Fruit fly (Drosophila melanogaster) whole organism, prepupa: ENCODE data around the gene fh.

Source experiments
- Blimp-1 ChIP-seq: fragments of 200-800 bp; sonication (Bioruptor generic); optimal IDR thresholded peaks from 3 replicates; lab custom pipeline; 2017; ENCODE audit warnings: missing biosample characterization, missing genetic modification characterization, mild to moderate bottlenecking, moderate library complexity, missing genetic modification reagents
- CG10669 ChIP-seq: fragments of 200-800 bp; sonication (Bioruptor generic); optimal IDR thresholded peaks from 3 replicates; lab custom pipeline; 2018; ENCODE audit warnings: missing biosample characterization, mild to moderate bottlenecking, missing genetic modification characterization, moderate library complexity
- CG11762 ChIP-seq: fragments of 200-800 bp; sonication (Bioruptor generic); optimal IDR thresholded peaks from 3 replicates; lab custom pipeline; 2016; ENCODE audit warnings: missing biosample characterization, missing genetic modification characterization; ENCODE audit not compliant: insufficient read depth
- CG11902 ChIP-seq: fragments of 200-800 bp; sonication (Bioruptor generic); optimal IDR thresholded peaks from 3 replicates; lab custom pipeline; 2016; ENCODE audit warnings: missing biosample characterization, missing genetic modification characterization
- CG15336 ChIP-seq: fragments of 200-800 bp; sonication (Bioruptor generic); IDR thresholded peaks from 2 replicates; pipeline ENCODE4 v1.3.6; 2022; ENCODE audit warnings: missing biosample characterization, missing genetic modification characterization
- CG1621 ChIP-seq: fragments of 200-800 bp; sonication (Bioruptor generic); optimal IDR thresholded peaks from 3 replicates; lab custom pipeline; 2018; ENCODE audit warnings: missing biosample characterization, mild to moderate bottlenecking, missing genetic modification characterization
- CG16779 ChIP-seq: fragments of 200-800 bp; sonication (Bioruptor generic); optimal IDR thresholded peaks from 3 replicates; lab custom pipeline; 2017; ENCODE audit warnings: missing biosample characterization, mild to moderate bottlenecking, missing genetic modification characterization
- CG32006 ChIP-seq: fragments of 200-800 bp; sonication (Bioruptor generic); optimal IDR thresholded peaks from 3 replicates; lab custom pipeline; 2017; ENCODE audit warnings: missing biosample characterization, mild to moderate bottlenecking, missing genetic modification characterization
- CG34406 ChIP-seq: fragments of 200-800 bp; sonication (Bioruptor generic); optimal IDR thresholded peaks from 3 replicates; lab custom pipeline; 2016; ENCODE audit warnings: missing biosample characterization, missing genetic modification characterization
- CG6163 ChIP-seq: fragments of 200-800 bp; sonication (Bioruptor generic); IDR thresholded peaks from 3 replicates; pipeline ENCODE4 v1.3.6; 2022; ENCODE audit warnings: missing biosample characterization, missing genetic modification characterization
- CG6276 ChIP-seq: fragments of 200-800 bp; sonication (Bioruptor generic); optimal IDR thresholded peaks from 2 replicates; lab custom pipeline; 2017; ENCODE audit warnings: missing biosample characterization, mild to moderate bottlenecking, missing genetic modification characterization
- CG6808 ChIP-seq: fragments of 200-800 bp; sonication (Bioruptor generic); optimal IDR thresholded peaks from 3 replicates; lab custom pipeline; 2017; ENCODE audit warnings: missing biosample characterization, missing genetic modification characterization, mild to moderate bottlenecking, moderate library complexity, missing genetic modification reagents
- CG6854 ChIP-seq: fragments of 200-800 bp; sonication (Bioruptor generic); optimal IDR thresholded peaks from 2 replicates; lab custom pipeline; 2017; ENCODE audit warnings: missing biosample characterization, mild to moderate bottlenecking, missing genetic modification characterization
- CG8119 ChIP-seq: fragments of 200-800 bp; sonication (Bioruptor generic); IDR thresholded peaks from 3 replicates; pipeline ENCODE4 v1.3.6; 2022; ENCODE audit warnings: missing biosample characterization, missing genetic modification characterization
- CG8319 ChIP-seq: fragments of 200-800 bp; sonication (Bioruptor generic); optimal IDR thresholded peaks from 3 replicates; lab custom pipeline; 2016; ENCODE audit warnings: missing biosample characterization, missing genetic modification characterization
- CG9139 ChIP-seq: fragments of 200-800 bp; sonication (Bioruptor generic); optimal IDR thresholded peaks from 3 replicates; lab custom pipeline; 2017; ENCODE audit warnings: missing biosample characterization, mild to moderate bottlenecking, missing genetic modification characterization
- Eip75B ChIP-seq: fragments of 200-800 bp; sonication (Bioruptor generic); optimal IDR thresholded peaks from 3 replicates; lab custom pipeline; 2016; ENCODE audit warnings: missing biosample characterization, missing genetic modification characterization
- Eip78C ChIP-seq: fragments of 200-800 bp; sonication (Bioruptor generic); peaks from one replicate; lab custom pipeline; 2016; ENCODE audit warnings: missing biosample characterization, missing genetic modification characterization
- Eip93F ChIP-seq: fragments of 200-800 bp; sonication (Bioruptor generic); optimal IDR thresholded peaks from 2 replicates; lab custom pipeline; 2016; ENCODE audit warnings: missing biosample characterization, mild to moderate bottlenecking, missing genetic modification characterization
- Ets96B ChIP-seq: fragments of 200-800 bp; optimal IDR thresholded peaks from 2 replicates; lab custom pipeline; 2019; ENCODE audit warnings: missing biosample characterization, mild to moderate bottlenecking, missing genetic modification characterization, moderate library complexity
- Gug ChIP-seq: fragments of 200-800 bp; sonication (Bioruptor generic); IDR thresholded peaks from 2 replicates; pipeline ENCODE4 v1.3.6; 2022; ENCODE audit warnings: missing biosample characterization, missing genetic modification characterization
- Hr39 ChIP-seq: fragments of 200-800 bp; sonication (Bioruptor generic); optimal IDR thresholded peaks from 2 replicates; lab custom pipeline; 2016; ENCODE audit warnings: missing biosample characterization, missing genetic modification characterization
- Lpt ChIP-seq: fragments of 200-800 bp; sonication (Bioruptor generic); optimal IDR thresholded peaks from 3 replicates; lab custom pipeline; 2016; ENCODE audit warnings: missing biosample characterization, missing genetic modification characterization
- Met ChIP-seq: fragments of 200-800 bp; sonication (Bioruptor generic); optimal IDR thresholded peaks from 3 replicates; lab custom pipeline; 2016; ENCODE audit warnings: missing biosample characterization, missing genetic modification characterization
- Smox ChIP-seq: fragments of 200-800 bp; sonication (Bioruptor generic); optimal IDR thresholded peaks from 3 replicates; lab custom pipeline; 2016; ENCODE audit warnings: missing biosample characterization, missing genetic modification characterization
- Sox102F ChIP-seq: fragments of 200-800 bp; sonication (Bioruptor generic); optimal IDR thresholded peaks from 2 replicates; lab custom pipeline; 2016; ENCODE audit warnings: missing biosample characterization, mild to moderate bottlenecking, missing genetic modification characterization
- Sox14 ChIP-seq: fragments of 200-800 bp; sonication (Bioruptor generic); optimal IDR thresholded peaks from 3 replicates; lab custom pipeline; 2016; ENCODE audit warnings: missing biosample characterization, missing genetic modification characterization
- Sox15 ChIP-seq: fragments of 200-800 bp; sonication (Bioruptor generic); optimal IDR thresholded peaks from 3 replicates; lab custom pipeline; 2016; ENCODE audit warnings: missing biosample characterization, missing genetic modification characterization
- acj6 ChIP-seq: fragments of 200-800 bp; sonication (Bioruptor generic); optimal IDR thresholded peaks from 3 replicates; lab custom pipeline; 2016; ENCODE audit warnings: missing biosample characterization, missing genetic modification characterization
- cyc ChIP-seq: fragments of 200-800 bp; sonication (Bioruptor generic); optimal IDR thresholded peaks from 3 replicates; lab custom pipeline; 2016; ENCODE audit warnings: missing biosample characterization, missing genetic modification characterization
- dac ChIP-seq: fragments of 200-800 bp; sonication (Bioruptor generic); optimal IDR thresholded peaks from 2 replicates; lab custom pipeline; 2017; ENCODE audit warnings: missing biosample characterization, mild to moderate bottlenecking, missing genetic modification characterization
- eg ChIP-seq: fragments of 200-800 bp; sonication (Bioruptor generic); IDR thresholded peaks from 3 replicates; pipeline ENCODE4 v1.3.6; 2022; ENCODE audit warnings: missing biosample characterization, missing genetic modification characterization
- fd59A ChIP-seq: fragments of 200-800 bp; sonication (Bioruptor generic); optimal IDR thresholded peaks from 2 replicates; lab custom pipeline; 2017; ENCODE audit warnings: missing biosample characterization, mild to moderate bottlenecking, missing genetic modification characterization, missing genetic modification reagents
- fkh ChIP-seq: fragments of 200-800 bp; sonication (Bioruptor generic); optimal IDR thresholded peaks from 3 replicates; lab custom pipeline; 2017; ENCODE audit warnings: missing biosample characterization, mild to moderate bottlenecking, missing genetic modification characterization, moderate library complexity
- lz ChIP-seq: fragments of 200-800 bp; sonication (Bioruptor generic); optimal IDR thresholded peaks from 3 replicates; lab custom pipeline; 2016; ENCODE audit warnings: missing biosample characterization, missing genetic modification characterization
- net ChIP-seq: fragments of 200-800 bp; sonication (Bioruptor generic); optimal IDR thresholded peaks from 3 replicates; lab custom pipeline; 2016; ENCODE audit warnings: missing biosample characterization, missing genetic modification characterization
- pdm3 ChIP-seq: fragments of 200-800 bp; sonication (Bioruptor generic); optimal IDR thresholded peaks from 3 replicates; lab custom pipeline; 2016; ENCODE audit warnings: missing biosample characterization, missing genetic modification characterization
- salr ChIP-seq, 2 experiments: fragments of 200-800 bp; sonication (Bioruptor generic); optimal IDR thresholded peaks; 3 replicates each; lab custom pipeline; 2016 to 2018; ENCODE audit warnings: missing biosample characterization in 2 of 2, missing genetic modification characterization in 2 of 2, mild to moderate bottlenecking in 1 of 2
- spab ChIP-seq: fragments of 200-800 bp; sonication (Bioruptor generic); optimal IDR thresholded peaks from 2 replicates; lab custom pipeline; 2017; ENCODE audit warnings: missing biosample characterization, mild to moderate bottlenecking, missing genetic modification characterization, missing genetic modification reagents
- ss ChIP-seq, 2 experiments: fragments of 200-800 bp; sonication (Bioruptor generic); optimal IDR thresholded peaks; 2 replicates in 1 of 2; 3 replicates in 1 of 2; lab custom pipeline; 2017 to 2018; ENCODE audit warnings: mild to moderate bottlenecking in 2 of 2, missing biosample characterization in 2 of 2, missing genetic modification characterization in 2 of 2, moderate library complexity in 1 of 2
- topi ChIP-seq: fragments of 200-800 bp; sonication (Bioruptor generic); optimal IDR thresholded peaks from 3 replicates; lab custom pipeline; 2016; ENCODE audit warnings: missing biosample characterization, missing genetic modification characterization
- vri ChIP-seq: fragments of 200-800 bp; sonication (Bioruptor generic); optimal IDR thresholded peaks from 3 replicates; lab custom pipeline; 2016; ENCODE audit warnings: missing biosample characterization, mild to moderate bottlenecking, missing genetic modification characterization

Gene fh

DNA sequence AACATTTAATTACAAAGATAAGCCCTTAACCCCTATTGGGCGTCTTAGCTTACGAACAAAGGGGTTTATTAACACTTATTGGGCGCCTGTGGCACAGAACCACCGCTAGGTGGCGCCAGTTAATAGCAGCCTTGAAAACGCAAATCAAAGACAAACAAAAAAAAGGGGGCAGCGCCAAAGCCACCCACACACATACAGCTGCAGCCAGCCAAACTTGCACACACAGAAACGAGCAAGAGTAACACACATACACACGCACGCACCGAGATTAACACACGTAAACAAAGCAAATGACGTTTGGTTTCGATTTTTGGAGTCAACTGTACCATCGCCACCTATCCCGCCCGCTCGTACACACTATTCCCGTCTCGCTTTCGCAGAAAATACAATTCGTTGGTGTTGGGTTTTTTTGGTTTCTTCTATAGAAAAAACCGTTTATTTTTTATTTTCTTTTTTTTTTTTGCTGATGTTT, 3.3 kb upstream of the fh start (continued):
- TF ChIP-seq Sox102F (GFP tag; lab: Kevin White, UChicago) (no peak), CG34406 (no peak), CG9139 (GFP tag; lab: Kevin White, UChicago) (no peak), salr (GFP tag; optimal IDR thresholded peaks at IDR 0.05; lab: Kevin White, UChicago) (no peak), fkh (peak; percentile 92), eg (GFP tag; lab: Robert Waterston, UW) (peak; percentile 72; the same call in 2 of the 3 replicates), CG1621 (tag; lab: Kevin White, UChicago) (peak; percentile 47), CG8119 (GFP tag; lab: Robert Waterston, UW) (peak; percentile 63), Eip75B (GFP tag; lab: Kevin White, UChicago) (peak; percentile 21), Ets96B (no peak), ss (GFP tag; optimal IDR thresholded peaks at IDR 0.05; lab: Kevin White, UChicago) (peak; percentile 59 to 73), Sox14 (peak; percentile 61), CG10669 (GFP tag; lab: Kevin White, UChicago) (no peak), lz (GFP tag; lab: Kevin White, UChicago) (peak; percentile 30), CG11762 (GFP tag; lab: Kevin White, UChicago) (peak; percentile 9), CG8319 (GFP tag; lab: Kevin White, UChicago) (no peak), CG11902 (GFP tag; lab: Kevin White, UChicago) (no peak)
- TF ChIP-seq, all 60 proteins: peak for 28

DNA sequence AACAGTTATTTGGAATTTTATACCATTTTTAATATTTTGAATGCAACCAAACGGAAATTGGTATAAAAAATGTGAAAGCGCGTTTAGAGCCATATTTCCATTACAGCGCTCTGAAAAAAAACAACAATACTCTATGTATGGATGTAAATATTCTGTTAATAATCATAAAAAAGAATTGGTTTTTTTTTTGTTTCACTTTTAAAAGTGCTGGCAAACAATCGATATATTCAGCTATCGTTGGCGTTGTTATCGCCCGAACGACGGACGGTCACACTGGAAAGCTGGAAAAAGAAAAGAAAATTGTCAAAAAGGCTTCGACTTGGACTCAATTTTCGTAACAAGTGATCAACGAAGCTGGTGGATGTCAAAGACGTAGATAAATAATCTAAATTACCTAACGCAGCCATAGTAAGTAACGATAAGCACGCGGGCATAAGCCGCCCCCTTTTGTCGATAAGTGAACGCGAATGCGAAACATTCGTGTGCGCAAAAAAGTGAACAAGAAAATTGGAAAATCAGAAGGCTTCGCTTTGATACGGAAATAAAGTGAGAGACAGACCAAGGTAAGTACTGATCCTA, 6.6 kb downstream of the fh start, which contains the start of gene CG7065:
CG7065 (plus strand) TSS at position 270 of the 579 bp plus-strand sequence.
- TF ChIP-seq Lpt (no peak), CG8119 (GFP tag; lab: Robert Waterston, UW) (no peak), Eip78C (GFP tag; lab: Kevin White, UChicago) (peak; percentile 27), net (GFP tag; lab: Kevin White, UChicago) (no peak), Sox14 (peak; percentile 8), topi (GFP tag; lab: Kevin White, UChicago) (peak; percentile 2), Hr39 (GFP tag; lab: Kevin White, UChicago) (no peak), Eip75B (GFP tag; lab: Kevin White, UChicago) (no peak), spab (GFP tag; lab: Kevin White, UChicago) (no peak), CG9139 (GFP tag; lab: Kevin White, UChicago) (no peak)

dm6 chrX:9141219-9141618, 7.7 kb downstream of the fh start:
- TF ChIP-seq Met (GFP tag; lab: Kevin White, UChicago): no peak
- no peak for TF ChIP-seq CG8319 (GFP tag; lab: Kevin White, UChicago)
- TF ChIP-seq CG6808 (GFP tag; lab: Kevin White, UChicago): peak; percentile 85
- no peak for TF ChIP-seq spab (GFP tag; lab: Kevin White, UChicago)
- TF ChIP-seq CG15336 (GFP tag; lab: Robert Waterston, UW): peak; percentile 72
- peak; percentile 72 for TF ChIP-seq acj6 (GFP tag; lab: Kevin White, UChicago)
- peak; percentile 73 for TF ChIP-seq Sox14
- peak; percentile 79 for TF ChIP-seq CG1621 (tag; lab: Kevin White, UChicago)
- no peak for TF ChIP-seq CG16779 (tag; lab: Kevin White, UChicago)
- TF ChIP-seq Gug (GFP tag; lab: Robert Waterston, UW): peak; percentile 73
- peak; percentile 50 for TF ChIP-seq CG34406
- TF ChIP-seq cyc: peak; percentile 73
- TF ChIP-seq topi (GFP tag; lab: Kevin White, UChicago): peak; percentile 65
- TF ChIP-seq CG6163 (GFP tag; lab: Robert Waterston, UW): peak; percentile 90
- TF ChIP-seq CG6276 (GFP tag; lab: Kevin White, UChicago): no peak
- peak; percentile 33 for TF ChIP-seq CG11762 (GFP tag; lab: Kevin White, UChicago)
- TF ChIP-seq Hr39 (GFP tag; lab: Kevin White, UChicago): peak; percentile 73
- TF ChIP-seq Lpt: peak; percentile 56
- TF ChIP-seq Smox (GFP tag; lab: Kevin White, UChicago): peak; percentile 57
- peak; percentile 23 for TF ChIP-seq vri
- TF ChIP-seq CG10669 (GFP tag; lab: Kevin White, UChicago): peak; percentile 85
- TF ChIP-seq fd59A (GFP tag; lab: Kevin White, UChicago): peak; percentile 71
- peak; percentile 91 for TF ChIP-seq eg (GFP tag; lab: Robert Waterston, UW)
- peak; percentile 82 for TF ChIP-seq pdm3
- TF ChIP-seq Eip75B (GFP tag; lab: Kevin White, UChicago): peak; percentile 75
- no peak for TF ChIP-seq CG6854 (GFP tag; lab: Kevin White, UChicago)
- TF ChIP-seq CG8119 (GFP tag; lab: Robert Waterston, UW): peak; percentile 81
- no peak for TF ChIP-seq CG32006
- peak; percentile 96 for TF ChIP-seq Eip78C (GFP tag; lab: Kevin White, UChicago)
- no peak for TF ChIP-seq Eip93F (GFP tag; lab: Kevin White, UChicago)
- TF ChIP-seq fkh: no peak
- peak; percentile 34 for TF ChIP-seq Blimp-1 (GFP tag; lab: Kevin White, UChicago)
- TF ChIP-seq ss (GFP tag; optimal IDR thresholded peaks at IDR 0.05; lab: Kevin White, UChicago): peak; percentile 74 to 85
- peak; percentile 14 for TF ChIP-seq dac (GFP tag; lab: Kevin White, UChicago)
- peak; percentile 74 for TF ChIP-seq net (GFP tag; lab: Kevin White, UChicago)
- peak; percentile 38 for TF ChIP-seq Sox15 (GFP tag; lab: Kevin White, UChicago)
